Fruit fly (Drosophila melanogaster): ENCODE measurements around the gene mRpL23.

Gene mRpL23

DNA sequence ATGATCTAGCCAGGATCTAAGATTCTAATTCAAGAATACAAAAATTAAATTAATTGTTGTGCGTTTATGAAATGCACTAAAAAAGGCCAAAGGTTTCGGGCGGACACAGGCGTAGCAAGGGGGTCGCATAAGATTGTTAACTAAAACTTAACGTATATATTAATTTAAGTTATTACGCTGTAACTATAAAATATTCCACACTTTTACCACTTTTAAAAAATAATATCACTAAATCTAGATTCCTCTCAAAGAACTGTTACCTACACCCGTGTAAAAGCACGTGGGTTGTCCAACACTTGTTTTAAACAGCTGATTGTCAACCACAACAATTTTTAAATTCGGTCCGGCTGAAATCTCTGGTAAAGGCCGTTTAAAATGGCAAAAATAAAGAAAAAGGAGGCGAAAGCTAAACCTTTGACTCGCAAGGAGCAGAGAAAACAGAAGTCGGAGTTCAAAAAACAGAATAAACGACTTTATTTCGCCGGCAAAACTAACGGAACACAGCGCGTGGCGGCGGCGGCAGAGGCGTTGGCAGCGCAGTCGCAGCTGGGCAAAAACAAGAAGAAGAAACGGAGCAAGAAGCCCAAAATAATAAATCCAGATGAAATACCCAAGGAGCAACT is at the start of gene mRpL23, which contains the start of gene CG9004:
TSS of gene mRpL23 (minus strand) at position 284 of the 623 bp plus-strand sequence.
TSS of gene CG9004 (plus strand) at position 308 of the 623 bp plus-strand sequence.
- TF ChIP-seq HLH4C (GFP tag; IDR thresholded peaks at IDR 0.05; ENCODE audit: partially characterized antibody) (no peak), scrt (GFP tag; optimal IDR thresholded peaks at IDR 0.05) (peak; percentile 94), CG3281 (GFP tag; optimal IDR thresholded peaks at IDR 0.05) (peak; percentile 98), Sry-δ (GFP tag; optimal IDR thresholded peaks at IDR 0.05) (peak; percentile 78), CG4360 (GFP tag; IDR thresholded peaks at IDR 0.05) (peak; percentile 92), nmo (GFP tag; optimal IDR thresholded peaks at IDR 0.05) (peak; percentile 100), D (optimal IDR thresholded peaks at IDR 0.05) (no peak), D (GFP tag; optimal IDR thresholded peaks at IDR 0.05) (peak; percentile 98), unc-4 (GFP tag; IDR thresholded peaks at IDR 0.05; ENCODE audit: partially characterized antibody) (0 out of 2 replicates have a peak, but pooled peaks have one; percentile 19), vnd (GFP tag; IDR thresholded peaks at IDR 0.05; ENCODE audit: partially characterized antibody) (no peak), CG1792 (GFP tag; optimal IDR thresholded peaks at IDR 0.05) (peak; percentile 97), CG6654 (GFP tag; optimal IDR thresholded peaks at IDR 0.05) (peak; percentile 93), CG12071 (GFP tag; optimal IDR thresholded peaks at IDR 0.05) (peak; percentile 97), ro (GFP tag; IDR thresholded peaks at IDR 0.05) (peak; percentile 99), CG10147 (GFP tag; optimal IDR thresholded peaks at IDR 0.05) (peak; percentile 98), ash1 (GFP tag; optimal IDR thresholded peaks at IDR 0.05) (peak; percentile 92), vfl (GFP tag; optimal IDR thresholded peaks at IDR 0.05) (peak; percentile 99), z (GFP tag; IDR thresholded peaks at IDR 0.05) (peak; percentile 81; the same call in 2 of the 3 replicates), sc (optimal IDR thresholded peaks at IDR 0.05) (no peak), sc (GFP tag; optimal IDR thresholded peaks at IDR 0.05) (peak; percentile 98), H15 (GFP tag; IDR thresholded peaks at IDR 0.05) (peak; percentile 100), Oli (tag; optimal IDR thresholded peaks at IDR 0.05) (peak; percentile 99), Deaf1 (tag; optimal IDR thresholded peaks at IDR 0.05) (peak; percentile 86), CrebB (tag; optimal IDR thresholded peaks at IDR 0.05) (peak; percentile 99), CG4730 (GFP tag; IDR thresholded peaks at IDR 0.05) (peak; percentile 100), wor (GFP tag; IDR thresholded peaks at IDR 0.05) (peak; percentile 99), insv (GFP tag; optimal IDR thresholded peaks at IDR 0.05) (peak; percentile 54 to 76), CG4707 (GFP tag; optimal IDR thresholded peaks at IDR 0.05) (peak; percentile 94), CG7786 (GFP tag; optimal IDR thresholded peaks at IDR 0.05) (peak; percentile 98), CG18764 (GFP tag; optimal IDR thresholded peaks at IDR 0.05) (peak; percentile 99), CG15514 (GFP tag; optimal IDR thresholded peaks at IDR 0.05) (peak; percentile 95), CG4617 (GFP tag; optimal IDR thresholded peaks at IDR 0.05; ENCODE audit: borderline replicate concordance) (peak; percentile 100), Kr (GFP tag; optimal IDR thresholded peaks at IDR 0.05) (peak; percentile 44), CG13296 (GFP tag; optimal IDR thresholded peaks at IDR 0.05) (peak; percentile 98), CG9797 (GFP tag; optimal IDR thresholded peaks at IDR 0.05) (peak; percentile 70), Hmx (GFP tag; optimal IDR thresholded peaks at IDR 0.05) (peak; percentile 97), Blimp-1 (GFP tag; optimal IDR thresholded peaks at IDR 0.05) (peak; percentile 98), mirr (GFP tag; optimal IDR thresholded peaks at IDR 0.05) (peak; percentile 99), gcm (GFP tag; optimal IDR thresholded peaks at IDR 0.05) (peak; percentile 98), CG15696 (tag; optimal IDR thresholded peaks at IDR 0.05) (peak; percentile 99), her (GFP tag; optimal IDR thresholded peaks at IDR 0.05) (peak; percentile 94), CG6765 (GFP tag; optimal IDR thresholded peaks at IDR 0.05) (peak; percentile 97), caup (GFP tag; optimal IDR thresholded peaks at IDR 0.05; ENCODE audit: severe bottlenecking) (peak; percentile 99), phol (tag; optimal IDR thresholded peaks at IDR 0.05) (peak; percentile 99), wdn (GFP tag; IDR thresholded peaks at IDR 0.05) (peak; percentile 99), CG30020 (tag; optimal IDR thresholded peaks at IDR 0.05) (peak; percentile 89), CG14710 (tag; optimal IDR thresholded peaks at IDR 0.05) (peak; percentile 99), CG2678 (tag; optimal IDR thresholded peaks at IDR 0.05) (peak; percentile 99), hb (GFP tag; IDR thresholded peaks at IDR 0.05; ENCODE audit: partially characterized antibody) (no peak)

Data from whole organism, embryonic.